In the genomic region with DNA sequence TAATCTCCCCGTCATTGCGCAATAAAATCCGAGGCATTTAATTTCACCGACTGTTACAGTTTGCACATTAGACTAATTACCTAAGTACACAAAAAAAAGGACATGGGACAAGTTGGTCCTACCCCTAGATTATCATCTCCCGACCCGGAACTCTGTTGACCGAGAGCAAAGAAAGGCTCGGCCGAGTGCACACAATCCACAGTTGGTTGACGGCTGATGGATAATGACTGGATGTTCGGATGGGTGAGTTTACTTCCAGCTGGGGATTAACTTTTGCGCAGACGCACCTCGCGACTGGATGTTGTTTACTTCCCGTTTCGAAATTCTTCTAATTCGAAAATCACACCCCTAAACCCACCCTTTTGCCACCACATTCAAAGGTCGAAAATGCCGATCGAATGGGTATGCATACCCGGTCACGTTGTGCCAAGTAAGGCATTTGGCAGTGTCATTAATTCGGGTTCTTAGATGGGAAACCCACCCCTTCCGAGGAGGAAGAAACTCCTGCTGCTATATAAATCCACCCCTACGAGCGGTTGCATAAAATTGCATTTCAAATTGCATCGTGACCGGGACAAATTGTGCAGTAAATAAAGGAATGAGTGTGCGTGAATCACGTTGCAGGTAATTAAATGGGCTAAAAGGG, we compare ENCODE assay signal across 3 fruit fly cellular contexts.
A peak's percentile ranks its signal among the peaks of the same experiment; 100 is the strongest.
TF ChIP-seq lines count a peak whose summit lies in the region.

No protein-coding gene starts in this region.

- TF ChIP-seq CTCF in whole organism, embryonic (GFP tag; optimal IDR thresholded peaks at IDR 0.05; lab: Kevin White, UChicago), result no peak

TF ChIP-seq in whole organism, embryonic, 481 proteins besides CTCF, POLR2A, EP300 and RAD21 (continues in another document):
- TF ChIP-seq BtbVII (GFP tag; optimal IDR thresholded peaks at IDR 0.05; lab: Kevin White, UChicago) (no peak), ci (GFP tag; IDR thresholded peaks at IDR 0.05; lab: Robert Waterston, UW) (no peak), Chrac-16 (GFP tag; optimal IDR thresholded peaks at IDR 0.05; lab: Kevin White, UChicago) (no peak), nerfin-1 (tag; optimal IDR thresholded peaks at IDR 0.05; lab: Kevin White, UChicago) (peak; percentile 88), insv (GFP tag; optimal IDR thresholded peaks at IDR 0.05; lab: Kevin White, UChicago) (peak in 1 of 2 experiments; percentile 63), z (GFP tag; IDR thresholded peaks at IDR 0.05; lab: Robert Waterston, UW) (no peak), gro (GFP tag; optimal IDR thresholded peaks at IDR 0.05; lab: Kevin White, UChicago) (no peak), Rfx (GFP tag; IDR thresholded peaks at IDR 0.05; lab: Robert Waterston, UW) (no peak), gce (GFP tag; IDR thresholded peaks at IDR 0.05; lab: Robert Waterston, UW) (no peak), her (GFP tag; optimal IDR thresholded peaks at IDR 0.05; lab: Kevin White, UChicago) (no peak), oc (tag; optimal IDR thresholded peaks at IDR 0.05; lab: Kevin White, UChicago) (peak; percentile 45), chinmo (GFP tag; IDR thresholded peaks at IDR 0.05; lab: Robert Waterston, UW; ENCODE audit: partially characterized antibody) (0 out of 4 replicates have a peak, but pooled peaks have one; percentile 59), sd (tag; optimal IDR thresholded peaks at IDR 0.05; lab: Kevin White, UChicago) (peak; percentile 24), Rx (GFP tag; IDR thresholded peaks at IDR 0.05; lab: Robert Waterston, UW) (no peak), Xbp1 (GFP tag; optimal IDR thresholded peaks at IDR 0.05; lab: Kevin White, UChicago) (no peak), stwl (tag; optimal IDR thresholded peaks at IDR 0.05; lab: Kevin White, UChicago) (no peak), Stat92E (GFP tag; optimal IDR thresholded peaks at IDR 0.05; lab: Kevin White, UChicago) (no peak), Kr (GFP tag; optimal IDR thresholded peaks at IDR 0.05; lab: Kevin White, UChicago) (peak; percentile 67), tll (GFP tag; optimal IDR thresholded peaks at IDR 0.05; lab: Kevin White, UChicago) (peak in 1 of 2 experiments; percentile 92), Hmr (GFP tag; optimal IDR thresholded peaks at IDR 0.05; lab: Kevin White, UChicago) (no peak), stc (GFP tag; IDR thresholded peaks at IDR 0.05; lab: Robert Waterston, UW) (no peak), Oli (tag; optimal IDR thresholded peaks at IDR 0.05; lab: Kevin White, UChicago) (no peak), pros (GFP tag; optimal IDR thresholded peaks at IDR 0.05; lab: Kevin White, UChicago) (peak; percentile 99), kah (GFP tag; optimal IDR thresholded peaks at IDR 0.05; lab: Kevin White, UChicago) (peak; percentile 25), Mes4 (GFP tag; optimal IDR thresholded peaks at IDR 0.05; lab: Kevin White, UChicago) (no peak), CG34422 (GFP tag; IDR thresholded peaks at IDR 0.05; lab: Robert Waterston, UW) (no peak), Deaf1 (tag; optimal IDR thresholded peaks at IDR 0.05; lab: Kevin White, UChicago) (peak; percentile 14), Hr51 (GFP tag; optimal IDR thresholded peaks at IDR 0.05; lab: Kevin White, UChicago) (peak in 1 of 2 experiments; percentile 39)

TF ChIP-seq in whole organism, prepupa, 60 proteins besides CTCF, POLR2A, EP300 and RAD21:
- TF ChIP-seq CG11762 (GFP tag; optimal IDR thresholded peaks at IDR 0.05; lab: Kevin White, UChicago; ENCODE audit: insufficient read depth) (no peak), fkh (GFP tag; optimal IDR thresholded peaks at IDR 0.05; lab: Kevin White, UChicago) (peak; percentile 26), ss (GFP tag; optimal IDR thresholded peaks at IDR 0.05; lab: Kevin White, UChicago) (peak in 1 of 2 experiments; percentile 19)

TF ChIP-seq in whole organism, pupa, 21 proteins besides CTCF, POLR2A, EP300 and RAD21:
- no peak for TF ChIP-seq EcR (GFP tag; optimal IDR thresholded peaks at IDR 0.05; lab: Kevin White, UChicago)
- peak; percentile 82 for TF ChIP-seq CG12605 (GFP tag; IDR thresholded peaks at IDR 0.05; lab: Robert Waterston, UW)
- no peak for TF ChIP-seq CG10348 (GFP tag; IDR thresholded peaks at IDR 0.05; lab: Robert Waterston, UW)
